Fruit fly (Drosophila melanogaster) whole organism, embryonic: ENCODE measurements around the gene wap.

Experiments used
- Atf-2 ChIP-seq: fragments of 200-800 bp; sonication (Bioruptor generic); optimal IDR thresholded peaks from 2 replicates; lab custom pipeline; 2016; ENCODE audit warnings: missing biosample characterization, missing genetic modification characterization
- BtbVII ChIP-seq: fragments of 200-800 bp; sonication (Bioruptor generic); optimal IDR thresholded peaks from 3 replicates; lab custom pipeline; 2017; ENCODE audit warnings: missing biosample characterization, mild to moderate bottlenecking, missing genetic modification characterization
- CG11696 ChIP-seq: fragments of 200-800 bp; sonication (Bioruptor generic); IDR thresholded peaks from 2 replicates; pipeline ENCODE4 v1.3.6; 2022; ENCODE audit warnings: missing biosample characterization, missing genetic modification characterization
- CG12391 ChIP-seq: fragments of 200-800 bp; sonication (Bioruptor generic); optimal IDR thresholded peaks from 3 replicates; lab custom pipeline; 2018; ENCODE audit warnings: missing biosample characterization, mild to moderate bottlenecking, missing genetic modification characterization, moderate library complexity
- CG13624 ChIP-seq: fragments of 200-800 bp; sonication (Bioruptor generic); optimal IDR thresholded peaks from 2 replicates; lab custom pipeline; 2016; ENCODE audit warnings: missing biosample characterization, missing genetic modification characterization
- CG14667 ChIP-seq: fragments of 200-800 bp; sonication (Bioruptor generic); IDR thresholded peaks from 2 replicates; pipeline ENCODE4 v1.3.6; 2022; ENCODE audit warnings: missing biosample characterization, missing genetic modification characterization
- CG14860 ChIP-seq: fragments of 200-800 bp; sonication (Bioruptor generic); IDR thresholded peaks from 3 replicates; pipeline ENCODE4 v1.3.6; 2022; ENCODE audit warnings: missing biosample characterization, missing genetic modification characterization; ENCODE audit not compliant: partially characterized antibody
- CG1529 ChIP-seq: fragments of 200-800 bp; sonication (Bioruptor generic); optimal IDR thresholded peaks from 3 replicates; lab custom pipeline; 2018; ENCODE audit warnings: missing biosample characterization, missing genetic modification characterization
- CG16863 ChIP-seq: fragments of 200-800 bp; sonication (Bioruptor generic); optimal IDR thresholded peaks from 3 replicates; lab custom pipeline; 2016; ENCODE audit warnings: missing biosample characterization, missing genetic modification characterization
- CG17186 ChIP-seq: fragments of 200-800 bp; sonication (Bioruptor generic); optimal IDR thresholded peaks from 3 replicates; lab custom pipeline; 2017; ENCODE audit warnings: missing biosample characterization, missing genetic modification reagents, missing genetic modification characterization
- CG17361 ChIP-seq: fragments of 200-800 bp; sonication (Bioruptor generic); IDR thresholded peaks from 3 replicates; pipeline ENCODE4 v1.3.6; 2022; ENCODE audit warnings: missing biosample characterization, missing genetic modification characterization
- CG17912 ChIP-seq: fragments of 200-800 bp; sonication (Bioruptor generic); optimal IDR thresholded peaks from 2 replicates; lab custom pipeline; 2018; ENCODE audit warnings: missing biosample characterization, mild to moderate bottlenecking, missing genetic modification characterization
- CG31365 ChIP-seq: fragments of 200-800 bp; sonication (Bioruptor generic); optimal IDR thresholded peaks from 2 replicates; lab custom pipeline; 2018; ENCODE audit warnings: missing biosample characterization, mild to moderate bottlenecking, missing genetic modification characterization
- CG32532 ChIP-seq: fragments of 200-800 bp; sonication (Bioruptor generic); IDR thresholded peaks from 2 replicates; pipeline ENCODE4 v1.3.6; 2022; ENCODE audit warnings: missing biosample characterization, missing genetic modification characterization
- CG4617 ChIP-seq: fragments of 200-800 bp; sonication (Bioruptor generic); optimal IDR thresholded peaks from 3 replicates; lab custom pipeline; 2016; ENCODE audit warnings: missing biosample characterization, missing genetic modification characterization, borderline replicate concordance
- CG4707 ChIP-seq: fragments of 200-800 bp; sonication (Bioruptor generic); optimal IDR thresholded peaks from 2 replicates; lab custom pipeline; 2018; ENCODE audit warnings: missing biosample characterization, mild to moderate bottlenecking, missing genetic modification characterization, moderate library complexity
- CG4730 ChIP-seq: fragments of 200-800 bp; sonication (Bioruptor generic); IDR thresholded peaks from 2 replicates; pipeline ENCODE4 v1.3.6; 2022; ENCODE audit warnings: missing biosample characterization, missing genetic modification characterization
- CG6854 ChIP-seq: fragments of 200-800 bp; sonication (Bioruptor generic); optimal IDR thresholded peaks from 3 replicates; lab custom pipeline; 2017; ENCODE audit warnings: missing biosample characterization, mild to moderate bottlenecking, missing genetic modification characterization
- CG7271 ChIP-seq: fragments of 200-800 bp; sonication (Bioruptor generic); optimal IDR thresholded peaks from 2 replicates; lab custom pipeline; 2018; ENCODE audit warnings: missing biosample characterization, mild to moderate bottlenecking, missing genetic modification characterization, moderate library complexity
- CG7357 ChIP-seq: fragments of 200-800 bp; sonication (Bioruptor generic); IDR thresholded peaks from 3 replicates; pipeline ENCODE4 v1.3.6; 2022; ENCODE audit warnings: missing biosample characterization, missing genetic modification characterization
- CG7786 ChIP-seq: fragments of 200-800 bp; sonication (Bioruptor generic); optimal IDR thresholded peaks from 2 replicates; lab custom pipeline; 2016; ENCODE audit warnings: missing biosample characterization, missing genetic modification characterization
- CG9215 ChIP-seq: fragments of 200-800 bp; sonication (Bioruptor generic); IDR thresholded peaks from 2 replicates; pipeline ENCODE4 v1.3.6; 2022; ENCODE audit warnings: missing biosample characterization, missing genetic modification characterization
- D19B ChIP-seq: fragments of 200-800 bp; sonication (Bioruptor generic); optimal IDR thresholded peaks from 2 replicates; lab custom pipeline; 2017; ENCODE audit warnings: missing biosample characterization, mild to moderate bottlenecking, missing genetic modification characterization
- Hr51 ChIP-seq, 2 experiments: fragments of 200-800 bp; sonication (Bioruptor generic); optimal IDR thresholded peaks; 2 replicates in 1 of 2; 3 replicates in 1 of 2; lab custom pipeline; 2016 to 2018; ENCODE audit warnings: missing biosample characterization in 2 of 2, missing genetic modification characterization in 2 of 2, mild to moderate bottlenecking in 1 of 2, moderate library complexity in 1 of 2
- Hsf ChIP-seq: fragments of 200-800 bp; sonication (Bioruptor generic); optimal IDR thresholded peaks from 3 replicates; lab custom pipeline; 2016; ENCODE audit warnings: missing biosample characterization, missing genetic modification characterization
- Jarid2 ChIP-seq: fragments of 200-800 bp; sonication (Bioruptor generic); optimal IDR thresholded peaks from 3 replicates; lab custom pipeline; 2017; ENCODE audit warnings: mild to moderate bottlenecking, missing biosample characterization, missing genetic modification reagents, missing genetic modification characterization
- Kr ChIP-seq: fragments of 200-800 bp; sonication (Bioruptor generic); optimal IDR thresholded peaks from 2 replicates; lab custom pipeline; 2017; ENCODE audit warnings: missing biosample characterization, mild to moderate bottlenecking, missing genetic modification characterization
- Mad ChIP-seq: fragments of 200-800 bp; sonication (Bioruptor generic); optimal IDR thresholded peaks from 2 replicates; lab custom pipeline; 2016; ENCODE audit warnings: missing biosample characterization, missing genetic modification characterization
- Med ChIP-seq: fragments of 200-800 bp; sonication (Bioruptor generic); peaks from one replicate; lab custom pipeline; 2016; ENCODE audit warnings: missing biosample characterization, missing genetic modification characterization, mild to moderate bottlenecking, inconsistent platforms, moderate library complexity
- Mes4 ChIP-seq: fragments of 200-800 bp; sonication (Bioruptor generic); optimal IDR thresholded peaks from 2 replicates; lab custom pipeline; 2016; ENCODE audit warnings: missing biosample characterization, missing genetic modification characterization
- Pdp1 ChIP-seq, 2 experiments: fragments of 200-800 bp; sonication (Bioruptor generic); optimal IDR thresholded peaks; 3 replicates each; lab custom pipeline; 2016; ENCODE audit warnings: missing biosample characterization in 2 of 2, missing genetic modification characterization in 2 of 2, mild to moderate bottlenecking in 1 of 2, moderate library complexity in 1 of 2
- Poxn ChIP-seq: fragments of 200-800 bp; sonication (Bioruptor generic); IDR thresholded peaks from 2 replicates; pipeline ENCODE4 v1.3.6; 2022; ENCODE audit warnings: missing biosample characterization, missing genetic modification characterization
- Rfx ChIP-seq: fragments of 200-800 bp; sonication (Bioruptor generic); IDR thresholded peaks from 2 replicates; pipeline ENCODE4 v1.3.6; 2022; ENCODE audit warnings: missing biosample characterization, missing genetic modification characterization
- cad ChIP-seq: fragments of >200 bp; optimal IDR thresholded peaks from 2 replicates; lab custom pipeline; 2017; ENCODE audit warnings: missing biosample characterization, missing genetic modification characterization
- dati ChIP-seq: fragments of 200-800 bp; sonication (Bioruptor generic); IDR thresholded peaks from 2 replicates; pipeline ENCODE4 v1.3.6; 2022; ENCODE audit warnings: missing biosample characterization, missing genetic modification characterization
- dmrt11E ChIP-seq: fragments of 200-800 bp; sonication (Bioruptor generic); optimal IDR thresholded peaks from 3 replicates; lab custom pipeline; 2018; ENCODE audit warnings: missing biosample characterization, mild to moderate bottlenecking, missing genetic modification characterization, moderate library complexity
- lab ChIP-seq: fragments of 200-800 bp; sonication (Bioruptor generic); optimal IDR thresholded peaks from 3 replicates; lab custom pipeline; 2017; ENCODE audit warnings: missing biosample characterization, missing genetic modification characterization, mild to moderate bottlenecking, moderate library complexity, missing genetic modification reagents
- lbe ChIP-seq: fragments of 200-800 bp; sonication (Bioruptor generic); optimal IDR thresholded peaks from 2 replicates; lab custom pipeline; 2016; ENCODE audit warnings: missing biosample characterization, mild to moderate bottlenecking, missing genetic modification characterization
- p53 ChIP-seq: fragments of 200-800 bp; sonication (Bioruptor generic); optimal IDR thresholded peaks from 2 replicates; lab custom pipeline; 2016; ENCODE audit warnings: missing biosample characterization, missing genetic modification characterization
- pnt ChIP-seq: fragments of 200-800 bp; sonication (Bioruptor generic); optimal IDR thresholded peaks from 3 replicates; lab custom pipeline; 2016; ENCODE audit warnings: missing biosample characterization, missing genetic modification characterization
- prd ChIP-seq, 3 experiments: fragments of >200 bp in 2 of 3; fragments of 200-800 bp in 1 of 3; sonication (Bioruptor generic) in 1 of 3; optimal IDR thresholded peaks in 2 of 3; IDR thresholded peaks in 1 of 3; 2 replicates in 2 of 3; 3 replicates in 1 of 3; pipeline versions ENCODE4 v1.3.6 to Lab custom; 2017 to 2022; ENCODE audit warnings: missing biosample characterization in 1 of 3, missing genetic modification characterization in 1 of 3
- schlank ChIP-seq: fragments of 200-800 bp; sonication (Bioruptor generic); optimal IDR thresholded peaks from 2 replicates; lab custom pipeline; 2018; ENCODE audit warnings: missing biosample characterization, mild to moderate bottlenecking, missing genetic modification characterization
- tap ChIP-seq: fragments of 200-800 bp; optimal IDR thresholded peaks from 3 replicates; lab custom pipeline; 2019; ENCODE audit warnings: missing biosample characterization, mild to moderate bottlenecking, missing genetic modification characterization, moderate library complexity
- tgo ChIP-seq: fragments of 200-800 bp; sonication (Bioruptor generic); IDR thresholded peaks from 3 replicates; pipeline ENCODE4 v1.3.6; 2022; ENCODE audit warnings: missing biosample characterization, missing genetic modification characterization
- tna ChIP-seq: fragments of 200-800 bp; sonication (Bioruptor generic); IDR thresholded peaks from 2 replicates; pipeline ENCODE4 v1.3.6; 2022; ENCODE audit warnings: missing biosample characterization, missing genetic modification characterization; ENCODE audit not compliant: partially characterized antibody
- twi ChIP-seq: fragments of 200-800 bp; optimal IDR thresholded peaks from 2 replicates; lab custom pipeline; 2019; ENCODE audit warnings: missing biosample characterization, mild to moderate bottlenecking, missing genetic modification characterization, moderate library complexity
- usp ChIP-seq: fragments of >200 bp; optimal IDR thresholded peaks from 2 replicates; lab custom pipeline; 2017; ENCODE audit warnings: missing biosample characterization, missing genetic modification characterization
- vnd ChIP-seq: fragments of 200-800 bp; sonication (Bioruptor generic); IDR thresholded peaks from 3 replicates; pipeline ENCODE4 v1.3.6; 2022; ENCODE audit warnings: missing biosample characterization, missing genetic modification characterization; ENCODE audit not compliant: partially characterized antibody
- yki ChIP-seq: fragments of >200 bp; optimal IDR thresholded peaks from 3 replicates; lab custom pipeline; 2018

The wap gene

DNA sequence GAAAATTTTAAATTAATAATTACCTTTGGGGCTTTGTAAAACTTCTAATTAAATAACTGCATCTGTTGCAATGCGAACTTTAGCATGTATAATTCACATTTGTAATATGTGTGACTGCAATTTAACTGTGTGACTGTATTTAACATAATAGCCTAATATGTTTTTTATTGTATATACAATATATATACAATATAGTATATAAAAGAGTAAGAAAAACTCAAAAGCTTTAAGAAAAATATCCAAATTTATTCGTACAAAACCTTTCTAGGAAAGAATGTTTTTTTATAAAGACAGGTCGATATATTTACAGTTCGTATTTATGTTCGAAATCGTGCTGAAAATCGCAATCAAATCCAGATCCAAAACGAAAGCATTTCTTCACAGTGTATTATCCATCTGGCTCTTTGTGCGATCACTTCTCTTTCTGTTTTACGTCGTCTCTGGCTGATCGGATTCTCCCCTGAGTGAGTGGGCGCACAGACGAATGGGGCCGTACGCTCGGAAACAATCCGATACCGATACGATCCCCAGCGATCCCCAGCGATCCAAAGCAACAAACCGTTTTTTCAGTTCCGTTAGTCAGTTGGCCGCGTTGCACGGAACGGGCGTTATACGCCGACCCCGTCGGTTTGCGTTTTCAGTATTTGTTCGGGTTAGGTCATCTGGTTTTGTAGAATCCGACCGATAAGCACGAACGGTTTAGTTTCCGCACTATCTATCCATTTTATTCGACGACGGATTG, 36.0 kb upstream of the wap start (continued):
- peak; percentile 79 for TF ChIP-seq CG17361 (GFP tag; lab: Robert Waterston, UW)
- no peak for TF ChIP-seq CG14667
- TF ChIP-seq CG17186: no peak
- TF ChIP-seq lab: peak; percentile 47
- TF ChIP-seq CG9215 (GFP tag; lab: Robert Waterston, UW): peak; percentile 51
- TF ChIP-seq CG31365 (tag; lab: Kevin White, UChicago): no peak
- TF ChIP-seq CG6854 (GFP tag; lab: Kevin White, UChicago): peak; percentile 31
- TF ChIP-seq yki (lab: Kevin White, UChicago): no peak
- no peak for TF ChIP-seq CG17912
- TF ChIP-seq p53 (GFP tag; lab: Kevin White, UChicago): no peak
- peak; percentile 62 for TF ChIP-seq BtbVII
- no peak for TF ChIP-seq twi
- no peak for TF ChIP-seq Mad (GFP tag; lab: Kevin White, UChicago)
- TF ChIP-seq cad: no peak
- TF ChIP-seq Atf-2 (GFP tag; lab: Kevin White, UChicago): no peak
- no peak for TF ChIP-seq usp (GFP tag; lab: Kevin White, UChicago)
- TF ChIP-seq Jarid2 (GFP tag; lab: Kevin White, UChicago): peak; percentile 71
- no peak for TF ChIP-seq CG12391
- peak; percentile 53 for TF ChIP-seq dmrt11E (tag; lab: Kevin White, UChicago)
- TF ChIP-seq tgo: peak; percentile 50
- no peak for TF ChIP-seq Mes4
- TF ChIP-seq pnt (GFP tag; lab: Kevin White, UChicago): peak; percentile 13
- TF ChIP-seq CG4707 (GFP tag; lab: Kevin White, UChicago): no peak
- TF ChIP-seq Hr51 (GFP tag; optimal IDR thresholded peaks at IDR 0.05; lab: Kevin White, UChicago): peak in 1 of 2 experiments; percentile 73
- no peak for TF ChIP-seq CG7357 (GFP tag; lab: Robert Waterston, UW)
- TF ChIP-seq CG32532 (GFP tag; lab: Robert Waterston, UW): peak; percentile 64
- no peak for TF ChIP-seq schlank (tag; lab: Kevin White, UChicago)
- no peak for TF ChIP-seq dati (GFP tag; lab: Robert Waterston, UW)
- TF ChIP-seq Pdp1 (GFP tag; optimal IDR thresholded peaks at IDR 0.05; lab: Kevin White, UChicago): peak in 1 of 2 experiments; percentile 37
- no peak for TF ChIP-seq Poxn (GFP tag; lab: Robert Waterston, UW)
- TF ChIP-seq Rfx: peak; percentile 43
- no peak for TF ChIP-seq CG14860 (GFP tag; lab: Robert Waterston, UW)
- no peak for TF ChIP-seq prd (optimal IDR thresholded peaks at IDR 0.05; lab: Kevin White, UChicago)
- no peak; the same call in 2 of the 3 replicates for TF ChIP-seq prd (GFP tag; IDR thresholded peaks at IDR 0.05; lab: Robert Waterston, UW)
- TF ChIP-seq lbe: no peak
- 0 out of 2 replicates have a peak, but pooled peaks have one; percentile 29 for TF ChIP-seq CG4730
- TF ChIP-seq D19B (GFP tag; lab: Kevin White, UChicago): peak; percentile 64
- TF ChIP-seq vnd: no peak
- TF ChIP-seq Med: peak; percentile 84
- no peak for TF ChIP-seq CG1529 (GFP tag; lab: Kevin White, UChicago)
- peak; percentile 22 for TF ChIP-seq tap (tag; lab: Kevin White, UChicago)
- TF ChIP-seq Hsf (GFP tag; lab: Kevin White, UChicago): peak; percentile 18
- no peak for TF ChIP-seq Kr
- TF ChIP-seq CG4617: no peak
- TF ChIP-seq tna (GFP tag; lab: Robert Waterston, UW): no peak
- TF ChIP-seq CG16863 (GFP tag; lab: Kevin White, UChicago): no peak
- no peak for TF ChIP-seq CG11696 (GFP tag; lab: Robert Waterston, UW)
- TF ChIP-seq CG13624 (GFP tag; lab: Kevin White, UChicago): no peak
- peak; percentile 54 for TF ChIP-seq CG7786 (GFP tag; lab: Kevin White, UChicago)
- TF ChIP-seq CG7271: no peak
